Worm (Caenorhabditis elegans): ENCODE results near the gene F56A8.5.
"Not testable (repeated sequence)": the region's sequence is repeated elsewhere in the genome, so short reads cannot be mapped to it uniquely, and the experiment has no call there.

- TF ChIP-seq lin-39 (tag; optimal IDR thresholded peaks at IDR 0.05); nhr-23 (tag; optimal IDR thresholded peaks at IDR 0.05); pha-4 (tag; optimal IDR thresholded peaks at IDR 0.05); nhr-237 (tag; optimal IDR thresholded peaks at IDR 0.05); R02D3.7 (tag; optimal IDR thresholded peaks at IDR 0.05); ztf-11 (tag; optimal IDR thresholded peaks at IDR 0.05); mdl-1 (tag; optimal IDR thresholded peaks at IDR 0.05); unc-39 (tag; optimal IDR thresholded peaks at IDR 0.05); egl-27 (tag; optimal IDR thresholded peaks at IDR 0.05); elt-2 (tag; optimal IDR thresholded peaks at IDR 0.05); nhr-76 (tag; optimal IDR thresholded peaks at IDR 0.05); ama-1 (optimal IDR thresholded peaks at IDR 0.05): not testable (repeated sequence)
These were observed 20.4 kb upstream of the F56A8.5 start, which contains the start of gene Y43F4A.4 for ce11 chrIII:13245281-13245680.

Data from whole organism, L3 larva.